Fruit fly (Drosophila melanogaster) whole organism, embryonic: Measurements from ENCODE around the gene Ublcp1.

Source experiments
- B-H1 ChIP-seq: fragments of 200-800 bp; sonication (Bioruptor generic); IDR thresholded peaks from 3 replicates; pipeline ENCODE4 v1.3.6; 2022; ENCODE audit warnings: missing biosample characterization, missing genetic modification characterization
- BEAF-32 ChIP-seq: fragments of 200-800 bp; sonication (Bioruptor generic); optimal IDR thresholded peaks from 3 replicates; lab custom pipeline; 2017; ENCODE audit warnings: missing biosample characterization, missing genetic modification characterization, mild to moderate bottlenecking, moderate library complexity, missing genetic modification reagents
- CG12155 ChIP-seq: fragments of 200-800 bp; sonication (Bioruptor generic); optimal IDR thresholded peaks from 3 replicates; lab custom pipeline; 2016; ENCODE audit warnings: missing biosample characterization, missing genetic modification characterization
- CG12236 ChIP-seq: fragments of 200-800 bp; sonication (Bioruptor generic); optimal IDR thresholded peaks from 2 replicates; lab custom pipeline; 2016; ENCODE audit warnings: missing biosample characterization, missing genetic modification characterization
- CG12659 ChIP-seq: fragments of 200-800 bp; sonication (Bioruptor generic); optimal IDR thresholded peaks from 3 replicates; lab custom pipeline; 2017; ENCODE audit warnings: mild to moderate bottlenecking, missing biosample characterization, missing genetic modification reagents, missing genetic modification characterization
- CG12744 ChIP-seq: fragments of 200-800 bp; sonication (Bioruptor generic); optimal IDR thresholded peaks from 2 replicates; lab custom pipeline; 2016; ENCODE audit warnings: missing biosample characterization, missing genetic modification characterization
- CG14441 ChIP-seq: fragments of 200-800 bp; sonication (Bioruptor generic); IDR thresholded peaks from 2 replicates; pipeline ENCODE4 v1.3.6; 2022; ENCODE audit warnings: missing biosample characterization, missing genetic modification characterization
- CG15073 ChIP-seq: fragments of 200-800 bp; sonication (Bioruptor generic); optimal IDR thresholded peaks from 2 replicates; lab custom pipeline; 2016; ENCODE audit warnings: missing biosample characterization, missing genetic modification characterization
- CG17328 ChIP-seq: fragments of 200-800 bp; sonication (Bioruptor generic); IDR thresholded peaks from 2 replicates; pipeline ENCODE4 v1.3.6; 2022; ENCODE audit warnings: missing biosample characterization, missing genetic modification characterization
- CG17912 ChIP-seq: fragments of 200-800 bp; sonication (Bioruptor generic); optimal IDR thresholded peaks from 2 replicates; lab custom pipeline; 2018; ENCODE audit warnings: missing biosample characterization, mild to moderate bottlenecking, missing genetic modification characterization
- CG3163 ChIP-seq: fragments of 200-800 bp; sonication (Bioruptor generic); optimal IDR thresholded peaks from 3 replicates; lab custom pipeline; 2016; ENCODE audit warnings: missing biosample characterization, missing genetic modification characterization
- CG34224 ChIP-seq: fragments of 200-800 bp; sonication (Bioruptor generic); IDR thresholded peaks from 3 replicates; pipeline ENCODE4 v1.3.6; 2022; ENCODE audit warnings: missing biosample characterization, missing genetic modification characterization; ENCODE audit not compliant: partially characterized antibody
- CG4328 ChIP-seq: fragments of 200-800 bp; sonication (Bioruptor generic); optimal IDR thresholded peaks from 3 replicates; lab custom pipeline; 2017; ENCODE audit warnings: missing biosample characterization, missing genetic modification reagents, missing genetic modification characterization
- CG4730 ChIP-seq: fragments of 200-800 bp; sonication (Bioruptor generic); IDR thresholded peaks from 2 replicates; pipeline ENCODE4 v1.3.6; 2022; ENCODE audit warnings: missing biosample characterization, missing genetic modification characterization
- CG7745 ChIP-seq: fragments of 200-800 bp; sonication (Bioruptor generic); optimal IDR thresholded peaks from 2 replicates; lab custom pipeline; 2018; ENCODE audit warnings: missing biosample characterization, mild to moderate bottlenecking, missing genetic modification characterization, moderate library complexity
- CG9727 ChIP-seq: fragments of 200-800 bp; sonication (Bioruptor generic); optimal IDR thresholded peaks from 3 replicates; lab custom pipeline; 2017; ENCODE audit warnings: missing biosample characterization, mild to moderate bottlenecking, missing genetic modification characterization
- CG9817 ChIP-seq: fragments of 200-800 bp; sonication (Bioruptor generic); optimal IDR thresholded peaks from 2 replicates; lab custom pipeline; 2018; ENCODE audit warnings: missing biosample characterization, mild to moderate bottlenecking, missing genetic modification characterization, moderate library complexity
- Dfd ChIP-seq, 2 experiments: fragments of >200 bp; optimal IDR thresholded peaks; 2 replicates each; lab custom pipeline; 2017; ENCODE audit warnings: missing biosample characterization in 2 of 2, missing genetic modification characterization in 2 of 2
- Doc2 ChIP-seq: fragments of 200-800 bp; sonication (Bioruptor generic); IDR thresholded peaks from 2 replicates; pipeline ENCODE4 v1.3.6; 2022; ENCODE audit warnings: missing biosample characterization, missing genetic modification characterization
- Lpt ChIP-seq: fragments of >200 bp; optimal IDR thresholded peaks from 2 replicates; lab custom pipeline; 2018; ENCODE audit warnings: missing biosample characterization, missing genetic modification characterization
- Med ChIP-seq: fragments of 200-800 bp; sonication (Bioruptor generic); peaks from one replicate; lab custom pipeline; 2016; ENCODE audit warnings: missing biosample characterization, missing genetic modification characterization, mild to moderate bottlenecking, inconsistent platforms, moderate library complexity
- Mes4 ChIP-seq: fragments of 200-800 bp; sonication (Bioruptor generic); optimal IDR thresholded peaks from 2 replicates; lab custom pipeline; 2016; ENCODE audit warnings: missing biosample characterization, missing genetic modification characterization
- NC2β ChIP-seq: fragments of 200-800 bp; sonication (Bioruptor generic); optimal IDR thresholded peaks from 2 replicates; lab custom pipeline; 2016; ENCODE audit warnings: missing biosample characterization, missing genetic modification characterization
- NFAT ChIP-seq: fragments of 200-800 bp; sonication (Bioruptor generic); IDR thresholded peaks from 2 replicates; pipeline ENCODE4 v1.3.6; 2022; ENCODE audit warnings: missing biosample characterization, missing genetic modification characterization
- Nf-YA ChIP-seq: fragments of 200-800 bp; sonication (Bioruptor generic); IDR thresholded peaks from 2 replicates; pipeline ENCODE4 v1.3.6; 2022; ENCODE audit warnings: missing biosample characterization, missing genetic modification characterization
- Sox102F ChIP-seq: fragments of 200-800 bp; sonication (Bioruptor generic); optimal IDR thresholded peaks from 2 replicates; lab custom pipeline; 2018; ENCODE audit warnings: missing biosample characterization, mild to moderate bottlenecking, missing genetic modification characterization, moderate library complexity
- Ssrp ChIP-seq: fragments of 200-800 bp; sonication (Bioruptor generic); optimal IDR thresholded peaks from 2 replicates; lab custom pipeline; 2018; ENCODE audit warnings: missing biosample characterization, mild to moderate bottlenecking, missing genetic modification characterization, moderate library complexity
- ab ChIP-seq: fragments of 200-800 bp; sonication (Bioruptor generic); optimal IDR thresholded peaks from 2 replicates; lab custom pipeline; 2016; ENCODE audit warnings: missing biosample characterization, missing genetic modification characterization
- abd-A ChIP-seq: fragments of 200-800 bp; sonication (Bioruptor generic); optimal IDR thresholded peaks from 3 replicates; lab custom pipeline; 2019; ENCODE audit warnings: missing biosample characterization, mild to moderate bottlenecking, missing genetic modification characterization, moderate library complexity
- caup ChIP-seq: fragments of 200-800 bp; sonication (Bioruptor generic); optimal IDR thresholded peaks from 3 replicates; lab custom pipeline; 2017; ENCODE audit warnings: missing biosample characterization, mild to moderate bottlenecking, missing genetic modification characterization, moderate library complexity; ENCODE audit not compliant: severe bottlenecking
- ci ChIP-seq: fragments of 200-800 bp; sonication (Bioruptor generic); IDR thresholded peaks from 3 replicates; pipeline ENCODE4 v1.3.6; 2022; ENCODE audit warnings: missing biosample characterization, missing genetic modification characterization
- corto ChIP-seq: fragments of 200-800 bp; sonication (Bioruptor generic); optimal IDR thresholded peaks from 2 replicates; lab custom pipeline; 2016; ENCODE audit warnings: missing biosample characterization, mild to moderate bottlenecking, missing genetic modification characterization, moderate library complexity
- gcm2 ChIP-seq: fragments of 200-800 bp; sonication (Bioruptor generic); optimal IDR thresholded peaks from 2 replicates; lab custom pipeline; 2016; ENCODE audit warnings: missing biosample characterization, missing genetic modification characterization
- gt ChIP-seq: fragments of 200-800 bp; sonication (Bioruptor generic); IDR thresholded peaks from 2 replicates; pipeline ENCODE4 v1.3.6; 2022; ENCODE audit warnings: missing biosample characterization, missing genetic modification characterization
- hb ChIP-seq: fragments of 200-800 bp; sonication (Bioruptor generic); IDR thresholded peaks from 3 replicates; pipeline ENCODE4 v1.3.6; 2022; ENCODE audit warnings: missing biosample characterization, missing genetic modification characterization; ENCODE audit not compliant: partially characterized antibody
- ind ChIP-seq: fragments of 200-800 bp; sonication (Bioruptor generic); optimal IDR thresholded peaks from 3 replicates; lab custom pipeline; 2016; ENCODE audit warnings: missing biosample characterization, missing genetic modification characterization
- inv ChIP-seq: fragments of 200-800 bp; sonication (Bioruptor generic); IDR thresholded peaks from 2 replicates; pipeline ENCODE4 v1.3.6; 2022; ENCODE audit warnings: missing biosample characterization, missing genetic modification characterization; ENCODE audit not compliant: partially characterized antibody
- jumu ChIP-seq: fragments of 200-800 bp; sonication (Bioruptor generic); optimal IDR thresholded peaks from 3 replicates; lab custom pipeline; 2016; ENCODE audit warnings: missing biosample characterization, missing genetic modification characterization
- kah ChIP-seq: fragments of 200-800 bp; sonication (Bioruptor generic); optimal IDR thresholded peaks from 2 replicates; lab custom pipeline; 2018; ENCODE audit warnings: missing biosample characterization, mild to moderate bottlenecking, missing genetic modification characterization
- lilli ChIP-seq: fragments of 200-800 bp; sonication (Bioruptor generic); optimal IDR thresholded peaks from 3 replicates; lab custom pipeline; 2016; ENCODE audit warnings: missing biosample characterization, missing genetic modification characterization
- nerfin-2 ChIP-seq: fragments of 200-800 bp; sonication (Bioruptor generic); IDR thresholded peaks from 2 replicates; pipeline ENCODE4 v1.3.6; 2022; ENCODE audit warnings: missing biosample characterization, missing genetic modification characterization; ENCODE audit not compliant: partially characterized antibody
- org-1 ChIP-seq: fragments of 200-800 bp; sonication (Bioruptor generic); optimal IDR thresholded peaks from 2 replicates; lab custom pipeline; 2017; ENCODE audit warnings: missing biosample characterization, missing genetic modification characterization
- p53 ChIP-seq: fragments of 200-800 bp; sonication (Bioruptor generic); optimal IDR thresholded peaks from 2 replicates; lab custom pipeline; 2016; ENCODE audit warnings: missing biosample characterization, missing genetic modification characterization
- pum ChIP-seq: fragments of 200-800 bp; sonication (Bioruptor generic); optimal IDR thresholded peaks from 2 replicates; lab custom pipeline; 2016; ENCODE audit warnings: missing biosample characterization, missing genetic modification characterization
- row ChIP-seq: fragments of 200-800 bp; sonication (Bioruptor generic); IDR thresholded peaks from 3 replicates; pipeline ENCODE4 v1.3.6; 2022; ENCODE audit warnings: missing biosample characterization, missing genetic modification characterization
- scrt ChIP-seq: fragments of 200-800 bp; sonication (Bioruptor generic); optimal IDR thresholded peaks from 2 replicates; lab custom pipeline; 2018; ENCODE audit warnings: missing biosample characterization, mild to moderate bottlenecking, missing genetic modification characterization, moderate library complexity
- sima ChIP-seq: fragments of 200-800 bp; sonication (Bioruptor generic); optimal IDR thresholded peaks from 2 replicates; lab custom pipeline; 2016; ENCODE audit warnings: missing biosample characterization, missing genetic modification characterization
- stc ChIP-seq: fragments of 200-800 bp; sonication (Bioruptor generic); IDR thresholded peaks from 2 replicates; pipeline ENCODE4 v1.3.6; 2022; ENCODE audit warnings: missing biosample characterization, missing genetic modification characterization
- unc-4 ChIP-seq: fragments of 200-800 bp; sonication (Bioruptor generic); IDR thresholded peaks from 2 replicates; pipeline ENCODE4 v1.3.6; 2022; ENCODE audit warnings: missing biosample characterization, missing genetic modification characterization; ENCODE audit not compliant: partially characterized antibody
- vfl ChIP-seq: fragments of 200-800 bp; sonication (Bioruptor generic); optimal IDR thresholded peaks from 2 replicates; lab custom pipeline; 2016; ENCODE audit warnings: missing biosample characterization, missing genetic modification characterization
- zen2 ChIP-seq: fragments of 200-800 bp; sonication (Bioruptor generic); IDR thresholded peaks from 3 replicates; pipeline ENCODE4 v1.3.6; 2022; ENCODE audit warnings: missing biosample characterization, missing genetic modification characterization; ENCODE audit not compliant: partially characterized antibody

Ublcp1 gene

DNA sequence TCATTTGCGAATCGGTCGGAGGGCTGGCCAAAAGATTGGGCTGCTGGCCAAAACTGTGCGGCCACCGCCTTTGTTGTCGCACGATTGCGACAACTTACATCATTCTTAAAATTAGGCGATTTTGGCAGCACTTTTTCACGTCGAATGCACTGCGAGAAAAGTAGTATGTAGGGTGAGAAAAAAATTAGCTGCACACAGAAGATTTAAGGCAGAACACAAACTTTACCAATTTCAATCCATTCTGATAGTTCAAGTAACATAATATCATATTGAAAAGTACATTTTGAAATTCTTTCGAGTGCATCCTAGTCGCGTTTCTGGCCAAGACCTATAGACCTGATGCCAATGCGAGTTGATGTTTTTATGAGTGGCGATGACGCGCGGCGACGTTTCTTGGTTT, 32.8 kb upstream of the Ublcp1 start (continued):
- TF ChIP-seq ci (GFP tag; lab: Robert Waterston, UW): no peak
- no peak for TF ChIP-seq nerfin-2 (GFP tag; lab: Robert Waterston, UW)
- TF ChIP-seq CG14441 (GFP tag; lab: Robert Waterston, UW): peak; percentile 68
- TF ChIP-seq gt (GFP tag; lab: Robert Waterston, UW): no peak
- TF ChIP-seq Nf-YA (GFP tag; lab: Robert Waterston, UW): no peak
- TF ChIP-seq CG3163: peak; percentile 0
- TF ChIP-seq stc (GFP tag; lab: Robert Waterston, UW): peak; percentile 48; the same call in 1 of the 2 replicates
- TF ChIP-seq unc-4 (GFP tag; lab: Robert Waterston, UW): no peak
- TF ChIP-seq CG17912: no peak
- peak; percentile 75 for TF ChIP-seq lilli (GFP tag; lab: Kevin White, UChicago)
- no peak for TF ChIP-seq Lpt (GFP tag; lab: Kevin White, UChicago)
- TF ChIP-seq ind: peak; percentile 69
- no peak for TF ChIP-seq ab (GFP tag; lab: Kevin White, UChicago)
- TF ChIP-seq caup (GFP tag; lab: Kevin White, UChicago): peak; percentile 40
- TF ChIP-seq row: peak; percentile 71
- no peak for TF ChIP-seq gcm2 (GFP tag; lab: Kevin White, UChicago)
- TF ChIP-seq CG9817 (tag; lab: Kevin White, UChicago): peak; percentile 70
- no peak for TF ChIP-seq corto (GFP tag; lab: Kevin White, UChicago)
- TF ChIP-seq CG9727 (GFP tag; lab: Kevin White, UChicago): peak; percentile 38
- peak; percentile 7 for TF ChIP-seq CG12659 (GFP tag; lab: Kevin White, UChicago)
- no peak for TF ChIP-seq p53 (GFP tag; lab: Kevin White, UChicago)
- peak; percentile 27 for TF ChIP-seq Sox102F (GFP tag; lab: Kevin White, UChicago)
- TF ChIP-seq pum (GFP tag; lab: Kevin White, UChicago): peak; percentile 21
- no peak for TF ChIP-seq BEAF-32 (GFP tag; lab: Kevin White, UChicago)
- peak; percentile 49 for TF ChIP-seq CG12744
- TF ChIP-seq Doc2 (GFP tag; lab: Robert Waterston, UW): no peak
- TF ChIP-seq inv (GFP tag; lab: Robert Waterston, UW): no peak
- TF ChIP-seq CG4730 (GFP tag; lab: Robert Waterston, UW): peak; percentile 44; the same call in 1 of the 2 replicates
- TF ChIP-seq CG17328 (GFP tag; lab: Robert Waterston, UW): 0 out of 2 replicates have a peak, but pooled peaks have one; percentile 39
- TF ChIP-seq CG12155: peak; percentile 62
- no peak for TF ChIP-seq org-1
- no peak for TF ChIP-seq abd-A (tag; lab: Kevin White, UChicago)
- peak; percentile 75 for TF ChIP-seq NFAT
- TF ChIP-seq CG15073 (GFP tag; lab: Kevin White, UChicago): no peak
- TF ChIP-seq B-H1: peak; percentile 58; the same call in 2 of the 3 replicates
- no peak for TF ChIP-seq NC2β (GFP tag; lab: Kevin White, UChicago)
- no peak for TF ChIP-seq vfl
- no peak for TF ChIP-seq zen2 (GFP tag; lab: Robert Waterston, UW)
- no peak for TF ChIP-seq sima (GFP tag; lab: Kevin White, UChicago)
- TF ChIP-seq Dfd (GFP tag; optimal IDR thresholded peaks at IDR 0.05; lab: Kevin White, UChicago): no peak
- TF ChIP-seq Mes4 (GFP tag; lab: Kevin White, UChicago): no peak
- peak; percentile 18 for TF ChIP-seq jumu (GFP tag; lab: Kevin White, UChicago)
- TF ChIP-seq CG4328: no peak
- TF ChIP-seq hb (GFP tag; lab: Robert Waterston, UW): no peak
- TF ChIP-seq scrt (GFP tag; lab: Kevin White, UChicago): peak; percentile 22
- TF ChIP-seq CG34224 (GFP tag; lab: Robert Waterston, UW): no peak
- TF ChIP-seq CG7745: no peak
- TF ChIP-seq CG12236 (GFP tag; lab: Kevin White, UChicago): no peak
- no peak for TF ChIP-seq Ssrp (tag; lab: Kevin White, UChicago)
- TF ChIP-seq kah: no peak
- peak; percentile 96 for TF ChIP-seq Med
